Worm (Caenorhabditis elegans) whole organism, L1 larva: ENCODE results near the gene T23B12.11.

Source experiments
- C04F5.9 ChIP-seq: sonication (generic microtip); optimal IDR thresholded peaks from 2 replicates; lab custom pipeline; 2016; ENCODE audit warnings: missing genetic modification characterization, missing compliant biosample characterization
- C16A3.4 ChIP-seq: fragments of 150-350 bp; optimal IDR thresholded peaks from 2 replicates; lab custom pipeline; 2014; ENCODE audit warnings: missing biosample characterization, missing genetic modification characterization
- F16B12.6 ChIP-seq: fragments of 150-350 bp; optimal IDR thresholded peaks from 2 replicates; lab custom pipeline; 2014; ENCODE audit warnings: missing biosample characterization, missing genetic modification characterization
- alr-1 ChIP-seq: fragments of 200-800 bp; sonication (Bioruptor generic); optimal IDR thresholded peaks from 2 replicates; lab custom pipeline; 2018; ENCODE audit warnings: borderline replicate concordance, mild to moderate bottlenecking, missing genetic modification characterization, missing compliant biosample characterization
- aly-2 ChIP-seq: fragments of 150-350 bp; optimal IDR thresholded peaks from 2 replicates; lab custom pipeline; 2014; ENCODE audit warnings: missing biosample characterization, missing genetic modification characterization
- ceh-8 ChIP-seq: fragments of 200-800 bp; sonication (Bioruptor generic); optimal IDR thresholded peaks from 2 replicates; lab custom pipeline; 2018; ENCODE audit warnings: mild to moderate bottlenecking, missing genetic modification characterization, moderate library complexity, missing compliant biosample characterization
- ceh-82 ChIP-seq, 3 experiments: fragments of 150-350 bp in 1 of 3; sonication (generic microtip) in 2 of 3; optimal IDR thresholded peaks; 2 replicates each; lab custom pipeline; 2014 to 2017; ENCODE audit warnings: missing biosample characterization in 3 of 3, missing genetic modification characterization in 3 of 3
- ceh-90 ChIP-seq: sonication (generic microtip); optimal IDR thresholded peaks from 2 replicates; lab custom pipeline; 2016; ENCODE audit warnings: missing genetic modification characterization, missing compliant biosample characterization
- ces-1 ChIP-seq: fragments of 150-350 bp; optimal IDR thresholded peaks from 2 replicates; lab custom pipeline; 2014; ENCODE audit warnings: missing biosample characterization, missing genetic modification reagents, missing genetic modification characterization
- dsc-1 ChIP-seq: sonication (generic microtip); optimal IDR thresholded peaks from 2 replicates; lab custom pipeline; 2016; ENCODE audit warnings: mild to moderate bottlenecking, missing genetic modification characterization, missing compliant biosample characterization
- efl-1 ChIP-seq, 4 experiments: fragments of 150-350 bp; optimal IDR thresholded peaks in 3 of 4; peaks in 1 of 4; 1 replicate in 1 of 4; 2 replicates in 3 of 4; lab custom pipeline; 2014; ENCODE audit warnings: missing biosample characterization in 2 of 4, missing genetic modification characterization in 2 of 4, missing genetic modification reagents in 2 of 4
- efl-3 ChIP-seq: fragments of 200-800 bp; sonication (Bioruptor generic); optimal IDR thresholded peaks from 2 replicates; lab custom pipeline; 2018; ENCODE audit warnings: mild to moderate bottlenecking, missing genetic modification characterization, missing compliant biosample characterization
- egl-13 ChIP-seq: sonication (generic microtip); optimal IDR thresholded peaks from 2 replicates; lab custom pipeline; 2016; ENCODE audit warnings: missing genotype, missing genetic modification reagents, missing genetic modification characterization, missing compliant biosample characterization
- ets-5 ChIP-seq: fragments of 200-800 bp; sonication (Bioruptor generic); IDR thresholded peaks from 2 replicates; pipeline ENCODE4 v1.3.6; 2022; ENCODE audit warnings: missing genetic modification characterization, missing compliant biosample characterization
- fkh-10 ChIP-seq: sonication (generic microtip); optimal IDR thresholded peaks from 2 replicates; lab custom pipeline; 2017; ENCODE audit warnings: missing biosample characterization, missing genetic modification reagents, missing genetic modification characterization
- fkh-8 ChIP-seq: sonication (generic microtip); optimal IDR thresholded peaks from 2 replicates; lab custom pipeline; 2016; ENCODE audit warnings: mild to moderate bottlenecking, missing genetic modification characterization, missing compliant biosample characterization
- fos-1 ChIP-seq: fragments of 150-350 bp; optimal IDR thresholded peaks from 2 replicates; lab custom pipeline; 2014; ENCODE audit warnings: missing biosample characterization, missing genetic modification characterization
- hlh-17 ChIP-seq: fragments of 200-800 bp; sonication (Bioruptor generic); optimal IDR thresholded peaks from 2 replicates; lab custom pipeline; 2018; ENCODE audit warnings: missing genetic modification characterization, mild to moderate bottlenecking, missing compliant biosample characterization, moderate library complexity, borderline replicate concordance
- jun-1 ChIP-seq: fragments of 150-350 bp; optimal IDR thresholded peaks from 2 replicates; lab custom pipeline; 2014; ENCODE audit warnings: missing biosample characterization, missing genetic modification reagents, missing genetic modification characterization
- lin-13 ChIP-seq: fragments of 150-350 bp; optimal IDR thresholded peaks from 2 replicates; lab custom pipeline; 2014; ENCODE audit warnings: missing biosample characterization, missing genetic modification reagents, missing genetic modification characterization
- lin-14 ChIP-seq: fragments of 200-800 bp; sonication (Bioruptor generic); optimal IDR thresholded peaks from 2 replicates; lab custom pipeline; 2018; ENCODE audit warnings: mild to moderate bottlenecking, missing genetic modification characterization, moderate library complexity, missing compliant biosample characterization
- lin-15B ChIP-seq: fragments of 150-350 bp; sonication (generic microtip); optimal IDR thresholded peaks from 3 replicates; lab custom pipeline; 2014; ENCODE audit warnings: missing biosample characterization, missing genetic modification characterization
- lin-35 ChIP-seq, 2 experiments: fragments of 150-350 bp; optimal IDR thresholded peaks; 2 replicates each; lab custom pipeline; 2014; ENCODE audit warnings: missing biosample characterization in 2 of 2, missing genetic modification characterization in 2 of 2, missing genetic modification reagents in 2 of 2
- lin-39 ChIP-seq: fragments of 150-350 bp; optimal IDR thresholded peaks from 2 replicates; lab custom pipeline; 2014; ENCODE audit warnings: missing biosample characterization, missing genetic modification reagents, missing genetic modification characterization
- lir-3 ChIP-seq: sonication (generic microtip); optimal IDR thresholded peaks from 2 replicates; lab custom pipeline; 2016; ENCODE audit warnings: mild to moderate bottlenecking, missing genetic modification characterization, moderate library complexity, missing compliant biosample characterization; ENCODE audit not compliant: poor library complexity
- lsy-2 ChIP-seq, 2 experiments: fragments of 150-350 bp; optimal IDR thresholded peaks; 2 replicates each; lab custom pipeline; 2014; ENCODE audit warnings: missing biosample characterization in 2 of 2, missing genetic modification characterization in 2 of 2
- mep-1 ChIP-seq: fragments of 150-350 bp; optimal IDR thresholded peaks from 2 replicates; lab custom pipeline; 2014; ENCODE audit warnings: missing biosample characterization, missing genetic modification characterization
- nhr-20 ChIP-seq: sonication (generic microtip); optimal IDR thresholded peaks from 2 replicates; lab custom pipeline; 2016; ENCODE audit warnings: mild to moderate bottlenecking, missing genetic modification characterization, missing compliant biosample characterization
- nhr-47 ChIP-seq: sonication (generic microtip); optimal IDR thresholded peaks from 2 replicates; lab custom pipeline; 2016; ENCODE audit warnings: mild to moderate bottlenecking, missing genetic modification characterization, moderate library complexity, missing compliant biosample characterization
- nhr-71 ChIP-seq: sonication (generic microtip); optimal IDR thresholded peaks from 2 replicates; lab custom pipeline; 2016; ENCODE audit warnings: mild to moderate bottlenecking, missing genetic modification characterization, moderate library complexity, missing compliant biosample characterization
- nhr-77 ChIP-seq: fragments of 150-350 bp; optimal IDR thresholded peaks from 2 replicates; lab custom pipeline; 2014; ENCODE audit warnings: missing biosample characterization, missing genetic modification characterization
- nhr-84 ChIP-seq: sonication (generic microtip); optimal IDR thresholded peaks from 2 replicates; lab custom pipeline; 2017; ENCODE audit warnings: missing biosample characterization, missing genetic modification characterization
- nhr-90 ChIP-seq: sonication (generic microtip); optimal IDR thresholded peaks from 2 replicates; lab custom pipeline; 2016; ENCODE audit warnings: mild to moderate bottlenecking, missing genetic modification characterization, missing compliant biosample characterization; ENCODE audit not compliant: poor library complexity
- pag-3 ChIP-seq: sonication (generic microtip); optimal IDR thresholded peaks from 2 replicates; lab custom pipeline; 2017; ENCODE audit warnings: missing genetic modification characterization, mild to moderate bottlenecking, missing compliant biosample characterization, antibody characterized with exemption, borderline replicate concordance; ENCODE audit not compliant: insufficient read depth
- pqm-1 ChIP-seq: sonication (generic microtip); optimal IDR thresholded peaks from 3 replicates; lab custom pipeline; 2017; ENCODE audit warnings: missing biosample characterization, missing genetic modification characterization
- rnt-1 ChIP-seq: sonication (generic microtip); optimal IDR thresholded peaks from 2 replicates; lab custom pipeline; 2016; ENCODE audit warnings: mild to moderate bottlenecking, missing genetic modification characterization, moderate library complexity, missing compliant biosample characterization
- skn-1 ChIP-seq: fragments of 150-350 bp; optimal IDR thresholded peaks from 2 replicates; lab custom pipeline; 2014; ENCODE audit warnings: missing biosample characterization, missing genetic modification characterization
- snpc-4 ChIP-seq: fragments of 150-350 bp; optimal IDR thresholded peaks from 2 replicates; lab custom pipeline; 2014; ENCODE audit warnings: missing biosample characterization, missing genetic modification characterization
- sup-37 ChIP-seq: fragments of 200-800 bp; sonication (Bioruptor generic); optimal IDR thresholded peaks from 2 replicates; lab custom pipeline; 2018; ENCODE audit warnings: mild to moderate bottlenecking, missing genetic modification characterization, missing compliant biosample characterization
- swsn-7 ChIP-seq: sonication (generic microtip); optimal IDR thresholded peaks from 2 replicates; lab custom pipeline; 2016; ENCODE audit warnings: missing genetic modification characterization, missing compliant biosample characterization
- tlp-1 ChIP-seq: fragments of 150-350 bp; optimal IDR thresholded peaks from 2 replicates; lab custom pipeline; 2014; ENCODE audit warnings: missing biosample characterization, missing genetic modification characterization
- unc-130 ChIP-seq: fragments of 150-350 bp; optimal IDR thresholded peaks from 2 replicates; lab custom pipeline; 2017; ENCODE audit warnings: missing biosample characterization, missing genetic modification characterization, inconsistent platforms
- unc-62 ChIP-seq: fragments of 150-350 bp; optimal IDR thresholded peaks from 2 replicates; lab custom pipeline; 2014; ENCODE audit warnings: missing biosample characterization, missing genetic modification reagents, missing genetic modification characterization
- unc-86 ChIP-seq: sonication (generic microtip); optimal IDR thresholded peaks from 2 replicates; lab custom pipeline; 2016; ENCODE audit warnings: missing genetic modification characterization, missing compliant biosample characterization
- unc-98 ChIP-seq: fragments of 200-800 bp; sonication (Bioruptor generic); IDR thresholded peaks from 2 replicates; pipeline ENCODE4 v1.3.6; 2022; ENCODE audit warnings: missing genetic modification characterization, missing compliant biosample characterization
- vab-15 ChIP-seq: sonication (generic microtip); optimal IDR thresholded peaks from 2 replicates; lab custom pipeline; 2017; ENCODE audit warnings: missing genotype, mild to moderate bottlenecking, missing genetic modification characterization, missing compliant biosample characterization
- xbp-1 ChIP-seq: sonication (generic microtip); optimal IDR thresholded peaks from 2 replicates; lab custom pipeline; 2016; ENCODE audit warnings: missing genetic modification characterization, missing compliant biosample characterization
- zag-1 ChIP-seq: fragments of 150-350 bp; optimal IDR thresholded peaks from 2 replicates; lab custom pipeline; 2014; ENCODE audit warnings: missing biosample characterization, missing genetic modification characterization
- ztf-4 ChIP-seq: fragments of 150-350 bp; optimal IDR thresholded peaks from 2 replicates; lab custom pipeline; 2014; ENCODE audit warnings: missing biosample characterization, missing genetic modification characterization

Gene T23B12.11

DNA sequence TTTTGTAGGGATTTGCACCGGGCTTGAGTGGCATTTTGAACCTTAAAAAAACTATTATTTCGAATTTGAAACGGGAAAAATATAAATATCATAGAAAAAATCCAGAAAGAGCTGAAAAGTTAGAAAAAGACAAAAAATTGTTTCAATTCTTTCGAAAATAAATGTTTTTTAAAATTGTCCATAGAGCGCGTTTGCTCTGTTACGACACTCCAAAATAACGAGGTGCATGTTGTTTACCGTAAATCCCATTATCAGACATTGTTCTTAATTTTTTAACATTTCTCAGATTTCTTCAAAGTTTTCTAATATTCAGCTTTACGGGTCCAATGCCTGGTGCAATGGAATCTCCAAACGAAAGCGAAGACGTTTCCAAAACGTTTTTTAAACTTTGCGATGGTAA is 6.9 kb downstream of the T23B12.11 start, which contains the start of the genes dnj-22 and natc-1 (continued):
- TF ChIP-seq pag-3 (tag; lab: Kevin White, UChicago) (no peak), nhr-77 (tag; lab: Kevin White, UChicago) (peak; percentile 72), jun-1 (tag; lab: Kevin White, UChicago) (peak; percentile 56), egl-13 (peak; percentile 59), lsy-2 (tag; optimal IDR thresholded peaks at IDR 0.05; lab: Kevin White, UChicago) (peak; percentile 89 to 93), aly-2 (peak; percentile 84), zag-1 (tag; lab: Kevin White, UChicago) (no peak), dsc-1 (tag; lab: Kevin White, UChicago) (peak; percentile 74), swsn-7 (tag; lab: Kevin White, UChicago) (peak; percentile 85), efl-3 (GFP tag; lab: Kevin White, UChicago) (no peak), unc-86 (tag; lab: Kevin White, UChicago) (peak; percentile 74), alr-1 (tag; lab: Kevin White, UChicago) (no peak), nhr-84 (tag; lab: Kevin White, UChicago) (no peak), ceh-8 (GFP tag; lab: Kevin White, UChicago) (no peak), fos-1 (tag; lab: Kevin White, UChicago) (peak; percentile 77), lir-3 (tag; lab: Kevin White, UChicago) (peak; percentile 45), lin-13 (GFP tag; lab: Kevin White, UChicago) (peak; percentile 65), snpc-4 (tag; lab: Kevin White, UChicago) (peak; percentile 85), mep-1 (peak; percentile 93), nhr-71 (tag; lab: Kevin White, UChicago) (peak; percentile 91), hlh-17 (no peak), unc-62 (no peak), lin-39 (tag; lab: Kevin White, UChicago) (peak; percentile 74), ces-1 (GFP tag; lab: Kevin White, UChicago) (peak; percentile 50), F16B12.6 (tag; lab: Kevin White, UChicago) (peak; percentile 24), nhr-90 (tag; lab: Kevin White, UChicago) (peak; percentile 81), ets-5 (GFP tag; lab: Robert Waterston, UW) (no peak), efl-1 (optimal IDR thresholded peaks at IDR 0.05; lab: Kevin White, UChicago) (peak; percentile 82 to 83), efl-1 (GFP tag; optimal IDR thresholded peaks at IDR 0.05 in 1 of 2; lab: Kevin White, UChicago) (peak; percentile 77 to 97), xbp-1 (tag; lab: Kevin White, UChicago) (peak; percentile 81), unc-98 (GFP tag; lab: Robert Waterston, UW) (peak; percentile 24; the same call in 1 of the 2 replicates), rnt-1 (peak; percentile 75), fkh-10 (peak; percentile 54), tlp-1 (tag; lab: Kevin White, UChicago) (no peak), lin-35 (GFP tag; optimal IDR thresholded peaks at IDR 0.05; lab: Kevin White, UChicago) (peak; percentile 83 to 89), ceh-82 (tag; optimal IDR thresholded peaks at IDR 0.05; lab: Kevin White, UChicago) (peak; percentile 79 to 87 (median 84)), unc-130 (tag; lab: Kevin White, UChicago) (peak; percentile 80), pqm-1 (no peak), nhr-47 (tag; lab: Kevin White, UChicago) (peak; percentile 88), nhr-20 (tag; lab: Kevin White, UChicago) (peak; percentile 88), C16A3.4 (tag; lab: Kevin White, UChicago) (peak; percentile 96), fkh-8 (peak; percentile 64), C04F5.9 (tag; lab: Kevin White, UChicago) (peak; percentile 32), ztf-4 (tag; lab: Kevin White, UChicago) (peak; percentile 63), lin-14 (GFP tag; lab: Kevin White, UChicago) (peak; percentile 86), ceh-90 (no peak), sup-37 (peak; percentile 11), lin-15B (tag; lab: Kevin White, UChicago) (peak; percentile 87), vab-15 (peak; percentile 39), skn-1 (tag; lab: Kevin White, UChicago) (peak; percentile 73)
